Fruit fly (Drosophila melanogaster) whole organism, prepupa: ENCODE results near the gene CG14445.

Experiments used
- Blimp-1 ChIP-seq: fragments of 200-800 bp; sonication (Bioruptor generic); optimal IDR thresholded peaks from 3 replicates; lab custom pipeline; 2017; ENCODE audit warnings: missing biosample characterization, missing genetic modification characterization, mild to moderate bottlenecking, moderate library complexity, missing genetic modification reagents
- CG10631 ChIP-seq: fragments of 200-800 bp; sonication (Bioruptor generic); optimal IDR thresholded peaks from 2 replicates; lab custom pipeline; 2016; ENCODE audit warnings: missing biosample characterization, missing genetic modification characterization
- CG10669 ChIP-seq: fragments of 200-800 bp; sonication (Bioruptor generic); optimal IDR thresholded peaks from 3 replicates; lab custom pipeline; 2018; ENCODE audit warnings: missing biosample characterization, mild to moderate bottlenecking, missing genetic modification characterization, moderate library complexity
- CG11294 ChIP-seq: fragments of 200-800 bp; sonication (Bioruptor generic); IDR thresholded peaks from 2 replicates; pipeline ENCODE4 v1.3.6; 2022; ENCODE audit warnings: missing biosample characterization, missing genetic modification characterization
- CG11902 ChIP-seq: fragments of 200-800 bp; sonication (Bioruptor generic); optimal IDR thresholded peaks from 3 replicates; lab custom pipeline; 2016; ENCODE audit warnings: missing biosample characterization, missing genetic modification characterization
- CG15336 ChIP-seq: fragments of 200-800 bp; sonication (Bioruptor generic); IDR thresholded peaks from 2 replicates; pipeline ENCODE4 v1.3.6; 2022; ENCODE audit warnings: missing biosample characterization, missing genetic modification characterization
- CG1621 ChIP-seq: fragments of 200-800 bp; sonication (Bioruptor generic); optimal IDR thresholded peaks from 3 replicates; lab custom pipeline; 2018; ENCODE audit warnings: missing biosample characterization, mild to moderate bottlenecking, missing genetic modification characterization
- CG32006 ChIP-seq: fragments of 200-800 bp; sonication (Bioruptor generic); optimal IDR thresholded peaks from 3 replicates; lab custom pipeline; 2017; ENCODE audit warnings: missing biosample characterization, mild to moderate bottlenecking, missing genetic modification characterization
- CG3919 ChIP-seq: fragments of 200-800 bp; sonication (Bioruptor generic); optimal IDR thresholded peaks from 3 replicates; lab custom pipeline; 2016; ENCODE audit warnings: missing biosample characterization, missing genetic modification characterization
- CG4318 ChIP-seq: fragments of 200-800 bp; sonication (Bioruptor generic); optimal IDR thresholded peaks from 3 replicates; lab custom pipeline; 2017; ENCODE audit warnings: missing biosample characterization, mild to moderate bottlenecking, missing genetic modification characterization
- CG6163 ChIP-seq: fragments of 200-800 bp; sonication (Bioruptor generic); IDR thresholded peaks from 3 replicates; pipeline ENCODE4 v1.3.6; 2022; ENCODE audit warnings: missing biosample characterization, missing genetic modification characterization
- CG6276 ChIP-seq: fragments of 200-800 bp; sonication (Bioruptor generic); optimal IDR thresholded peaks from 2 replicates; lab custom pipeline; 2017; ENCODE audit warnings: missing biosample characterization, mild to moderate bottlenecking, missing genetic modification characterization
- CG6854 ChIP-seq: fragments of 200-800 bp; sonication (Bioruptor generic); optimal IDR thresholded peaks from 2 replicates; lab custom pipeline; 2017; ENCODE audit warnings: missing biosample characterization, mild to moderate bottlenecking, missing genetic modification characterization
- CG7368 ChIP-seq: fragments of 200-800 bp; sonication (Bioruptor generic); optimal IDR thresholded peaks from 3 replicates; lab custom pipeline; 2016; ENCODE audit warnings: missing biosample characterization, missing genetic modification characterization
- CG8319 ChIP-seq: fragments of 200-800 bp; sonication (Bioruptor generic); optimal IDR thresholded peaks from 3 replicates; lab custom pipeline; 2016; ENCODE audit warnings: missing biosample characterization, missing genetic modification characterization
- CG8632 ChIP-seq: fragments of 200-800 bp; sonication (Bioruptor generic); optimal IDR thresholded peaks from 3 replicates; lab custom pipeline; 2016; ENCODE audit warnings: missing biosample characterization, missing genetic modification characterization
- Eip78C ChIP-seq: fragments of 200-800 bp; sonication (Bioruptor generic); peaks from one replicate; lab custom pipeline; 2016; ENCODE audit warnings: missing biosample characterization, missing genetic modification characterization
- Eip93F ChIP-seq: fragments of 200-800 bp; sonication (Bioruptor generic); optimal IDR thresholded peaks from 2 replicates; lab custom pipeline; 2016; ENCODE audit warnings: missing biosample characterization, mild to moderate bottlenecking, missing genetic modification characterization
- Ets96B ChIP-seq: fragments of 200-800 bp; optimal IDR thresholded peaks from 2 replicates; lab custom pipeline; 2019; ENCODE audit warnings: missing biosample characterization, mild to moderate bottlenecking, missing genetic modification characterization, moderate library complexity
- Gug ChIP-seq: fragments of 200-800 bp; sonication (Bioruptor generic); IDR thresholded peaks from 2 replicates; pipeline ENCODE4 v1.3.6; 2022; ENCODE audit warnings: missing biosample characterization, missing genetic modification characterization
- Hr38 ChIP-seq: sonication (Bioruptor generic); optimal IDR thresholded peaks from 2 replicates; lab custom pipeline; 2016; ENCODE audit warnings: missing biosample characterization, missing genetic modification characterization
- Hr39 ChIP-seq: fragments of 200-800 bp; sonication (Bioruptor generic); optimal IDR thresholded peaks from 2 replicates; lab custom pipeline; 2016; ENCODE audit warnings: missing biosample characterization, missing genetic modification characterization
- Hr4 ChIP-seq: fragments of 200-800 bp; sonication (Bioruptor generic); optimal IDR thresholded peaks from 3 replicates; lab custom pipeline; 2016; ENCODE audit warnings: missing biosample characterization, missing genetic modification characterization
- Lpt ChIP-seq: fragments of 200-800 bp; sonication (Bioruptor generic); optimal IDR thresholded peaks from 3 replicates; lab custom pipeline; 2016; ENCODE audit warnings: missing biosample characterization, missing genetic modification characterization
- OdsH ChIP-seq: fragments of 200-800 bp; sonication (Bioruptor generic); optimal IDR thresholded peaks from 3 replicates; lab custom pipeline; 2016; ENCODE audit warnings: missing biosample characterization, missing genetic modification characterization
- Smox ChIP-seq: fragments of 200-800 bp; sonication (Bioruptor generic); optimal IDR thresholded peaks from 3 replicates; lab custom pipeline; 2016; ENCODE audit warnings: missing biosample characterization, missing genetic modification characterization
- Sox14 ChIP-seq: fragments of 200-800 bp; sonication (Bioruptor generic); optimal IDR thresholded peaks from 3 replicates; lab custom pipeline; 2016; ENCODE audit warnings: missing biosample characterization, missing genetic modification characterization
- Sox15 ChIP-seq: fragments of 200-800 bp; sonication (Bioruptor generic); optimal IDR thresholded peaks from 3 replicates; lab custom pipeline; 2016; ENCODE audit warnings: missing biosample characterization, missing genetic modification characterization
- achi ChIP-seq: fragments of 200-800 bp; sonication (Bioruptor generic); optimal IDR thresholded peaks from 3 replicates; lab custom pipeline; 2016; ENCODE audit warnings: missing biosample characterization, missing genetic modification characterization
- acj6 ChIP-seq: fragments of 200-800 bp; sonication (Bioruptor generic); optimal IDR thresholded peaks from 3 replicates; lab custom pipeline; 2016; ENCODE audit warnings: missing biosample characterization, missing genetic modification characterization
- cyc ChIP-seq: fragments of 200-800 bp; sonication (Bioruptor generic); optimal IDR thresholded peaks from 3 replicates; lab custom pipeline; 2016; ENCODE audit warnings: missing biosample characterization, missing genetic modification characterization
- dsx ChIP-seq: fragments of 200-800 bp; optimal IDR thresholded peaks from 3 replicates; lab custom pipeline; 2019; ENCODE audit warnings: missing biosample characterization, mild to moderate bottlenecking, missing genetic modification characterization, moderate library complexity; ENCODE audit not compliant: poor library complexity, severe bottlenecking
- eg ChIP-seq: fragments of 200-800 bp; sonication (Bioruptor generic); IDR thresholded peaks from 3 replicates; pipeline ENCODE4 v1.3.6; 2022; ENCODE audit warnings: missing biosample characterization, missing genetic modification characterization
- esn ChIP-seq: fragments of 200-800 bp; sonication (Bioruptor generic); optimal IDR thresholded peaks from 2 replicates; lab custom pipeline; 2016; ENCODE audit warnings: missing biosample characterization, mild to moderate bottlenecking, missing genetic modification characterization, moderate library complexity
- fd59A ChIP-seq: fragments of 200-800 bp; sonication (Bioruptor generic); optimal IDR thresholded peaks from 2 replicates; lab custom pipeline; 2017; ENCODE audit warnings: missing biosample characterization, mild to moderate bottlenecking, missing genetic modification characterization, missing genetic modification reagents
- fd85E ChIP-seq: fragments of 200-800 bp; sonication (Bioruptor generic); optimal IDR thresholded peaks from 3 replicates; lab custom pipeline; 2016; ENCODE audit warnings: missing biosample characterization, missing genetic modification characterization
- fkh ChIP-seq: fragments of 200-800 bp; sonication (Bioruptor generic); optimal IDR thresholded peaks from 3 replicates; lab custom pipeline; 2017; ENCODE audit warnings: missing biosample characterization, mild to moderate bottlenecking, missing genetic modification characterization, moderate library complexity
- lz ChIP-seq: fragments of 200-800 bp; sonication (Bioruptor generic); optimal IDR thresholded peaks from 3 replicates; lab custom pipeline; 2016; ENCODE audit warnings: missing biosample characterization, missing genetic modification characterization
- pdm3 ChIP-seq: fragments of 200-800 bp; sonication (Bioruptor generic); optimal IDR thresholded peaks from 3 replicates; lab custom pipeline; 2016; ENCODE audit warnings: missing biosample characterization, missing genetic modification characterization
- salr ChIP-seq, 2 experiments: fragments of 200-800 bp; sonication (Bioruptor generic); optimal IDR thresholded peaks; 3 replicates each; lab custom pipeline; 2016 to 2018; ENCODE audit warnings: missing biosample characterization in 2 of 2, missing genetic modification characterization in 2 of 2, mild to moderate bottlenecking in 1 of 2
- spab ChIP-seq: fragments of 200-800 bp; sonication (Bioruptor generic); optimal IDR thresholded peaks from 2 replicates; lab custom pipeline; 2017; ENCODE audit warnings: missing biosample characterization, mild to moderate bottlenecking, missing genetic modification characterization, missing genetic modification reagents
- ss ChIP-seq, 2 experiments: fragments of 200-800 bp; sonication (Bioruptor generic); optimal IDR thresholded peaks; 2 replicates in 1 of 2; 3 replicates in 1 of 2; lab custom pipeline; 2017 to 2018; ENCODE audit warnings: mild to moderate bottlenecking in 2 of 2, missing biosample characterization in 2 of 2, missing genetic modification characterization in 2 of 2, moderate library complexity in 1 of 2
- svp ChIP-seq: fragments of 200-800 bp; sonication (Bioruptor generic); peaks from one replicate; lab custom pipeline; 2016; ENCODE audit warnings: missing biosample characterization, missing genetic modification characterization
- vri ChIP-seq: fragments of 200-800 bp; sonication (Bioruptor generic); optimal IDR thresholded peaks from 3 replicates; lab custom pipeline; 2016; ENCODE audit warnings: missing biosample characterization, mild to moderate bottlenecking, missing genetic modification characterization

CG14445 gene

DNA sequence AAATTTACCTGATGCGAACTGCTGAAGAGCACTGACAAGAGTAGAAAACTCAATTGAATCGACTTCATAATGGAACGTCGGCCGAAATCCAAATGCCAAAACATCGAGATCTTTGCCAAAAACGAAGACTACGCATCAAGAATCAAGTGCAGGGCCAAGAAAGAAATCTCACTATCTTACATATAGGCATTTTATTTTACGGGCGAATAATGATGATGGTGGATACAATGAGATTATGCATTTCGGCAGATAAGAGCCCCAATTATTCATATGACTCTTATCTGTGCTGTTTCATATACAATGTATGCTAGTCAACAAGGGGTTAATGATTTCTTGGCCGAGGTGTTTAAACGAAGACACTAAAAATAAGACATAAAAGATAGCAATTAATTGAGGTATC lies 17.9 kb upstream of the CG14445 start, which contains the start of gene Btnd:
Btnd (minus strand) TSS at position 101 of the 400 bp plus-strand sequence.
- TF ChIP-seq CG8319 (GFP tag; lab: Kevin White, UChicago) (no peak), pdm3 (GFP tag; lab: Kevin White, UChicago) (no peak), Blimp-1 (GFP tag; lab: Kevin White, UChicago) (no peak), CG1621 (tag; lab: Kevin White, UChicago) (no peak), CG3919 (no peak), lz (GFP tag; lab: Kevin White, UChicago) (no peak), CG6276 (GFP tag; lab: Kevin White, UChicago) (no peak), Eip93F (GFP tag; lab: Kevin White, UChicago) (no peak), salr (GFP tag; optimal IDR thresholded peaks at IDR 0.05; lab: Kevin White, UChicago) (no peak), fd85E (GFP tag; lab: Kevin White, UChicago) (no peak), fkh (no peak)

DNA sequence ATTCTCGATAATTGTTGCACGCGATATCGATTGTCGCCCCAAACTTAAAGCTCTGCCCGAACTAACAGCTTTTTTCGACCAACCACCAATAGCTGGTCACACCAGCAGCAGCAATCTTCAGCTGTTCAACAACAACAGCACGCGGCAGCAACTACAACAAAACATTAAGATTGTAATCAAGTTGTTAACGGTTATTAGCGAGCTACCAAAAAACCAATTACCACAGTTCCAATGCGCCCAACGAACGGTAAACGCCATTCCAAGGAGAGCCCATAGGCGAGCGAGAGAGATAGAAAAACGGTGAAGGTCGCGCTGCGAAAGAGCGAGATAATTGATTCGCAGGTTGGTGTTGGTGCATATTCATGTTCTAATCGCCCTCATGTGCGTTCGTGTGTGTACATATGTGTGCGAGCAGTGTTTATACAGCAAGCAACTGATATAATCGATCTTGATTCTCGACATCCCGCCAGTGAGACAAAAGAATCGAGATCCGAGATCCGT lies 17.2 kb upstream of the CG14445 start, which contains the start of gene Efr:
Efr (plus strand) TSS at position 113 of the 501 bp plus-strand sequence.
- TF ChIP-seq Eip78C (no peak), CG10631 (GFP tag; lab: Kevin White, UChicago) (no peak), dsx (peak; percentile 11), CG4318 (GFP tag; lab: Kevin White, UChicago) (no peak), vri (GFP tag; lab: Kevin White, UChicago) (no peak), CG15336 (GFP tag; lab: Robert Waterston, UW) (no peak), fd59A (GFP tag; lab: Kevin White, UChicago) (no peak), fkh (peak; percentile 79), achi (GFP tag; lab: Kevin White, UChicago) (no peak)

DNA sequence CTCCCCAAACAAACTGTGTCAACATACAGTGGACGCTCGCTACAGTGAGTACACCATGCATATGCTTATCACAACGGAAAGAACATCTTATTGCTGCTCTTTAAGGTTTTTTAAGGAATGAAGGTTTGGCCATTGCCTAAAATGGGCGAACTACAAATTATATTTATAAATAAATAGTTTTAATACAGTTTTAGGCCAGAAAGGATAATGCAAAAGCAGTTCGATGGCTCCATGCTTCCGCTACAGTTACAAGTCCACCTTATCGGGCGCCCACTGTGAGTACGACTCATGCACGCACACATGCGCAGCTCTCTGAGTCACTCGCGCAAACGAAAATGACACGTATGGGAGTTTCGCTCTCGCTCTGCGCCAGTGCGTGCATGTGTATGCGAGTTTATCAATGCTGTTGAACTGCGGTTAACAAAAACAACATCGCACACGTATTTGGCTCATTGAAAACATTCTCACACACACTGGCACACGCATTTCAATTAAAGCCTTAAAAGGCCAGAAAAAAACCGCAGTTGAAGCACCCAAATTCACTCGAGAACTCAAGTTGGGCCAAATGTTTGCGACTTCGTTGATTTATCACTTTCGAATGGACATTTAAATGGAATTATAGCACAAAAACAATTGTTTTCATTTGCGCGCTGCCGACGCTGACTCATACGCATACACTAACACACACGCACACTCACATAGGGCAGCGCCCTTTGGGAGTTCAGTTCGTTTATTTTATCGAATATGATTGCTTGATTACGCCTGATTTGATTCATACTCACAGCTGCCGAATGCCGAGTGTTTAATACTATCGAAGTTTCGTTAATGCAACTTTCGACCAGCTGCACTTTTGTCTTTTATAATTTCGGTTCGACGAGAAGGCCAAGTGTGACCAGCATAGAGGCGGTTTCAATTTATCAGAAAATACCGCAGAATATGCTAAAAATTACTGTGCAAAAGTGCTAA lies 12.6 kb upstream of the CG14445 start, which contains the start of gene sqh:
sqh (minus strand) TSS at position 916 of the 966 bp plus-strand sequence.
- TF ChIP-seq CG8632 (GFP tag; lab: Kevin White, UChicago) (peak; percentile 80), spab (GFP tag; lab: Kevin White, UChicago) (peak; percentile 69), CG6854 (GFP tag; lab: Kevin White, UChicago) (peak; percentile 56), Sox14 (GFP tag; lab: Kevin White, UChicago) (peak; percentile 88), Hr38 (GFP tag; lab: Kevin White, UChicago) (no peak), fd59A (GFP tag; lab: Kevin White, UChicago) (peak; percentile 86), salr (GFP tag; optimal IDR thresholded peaks at IDR 0.05; lab: Kevin White, UChicago) (peak; percentile 69 to 75), CG11294 (GFP tag; lab: Robert Waterston, UW) (peak; percentile 84), CG11902 (GFP tag; lab: Kevin White, UChicago) (peak; percentile 65), Gug (GFP tag; lab: Robert Waterston, UW) (peak; percentile 89), ss (GFP tag; optimal IDR thresholded peaks at IDR 0.05; lab: Kevin White, UChicago) (peak; percentile 82 to 91), CG4318 (GFP tag; lab: Kevin White, UChicago) (peak; percentile 83), CG32006 (GFP tag; lab: Kevin White, UChicago) (peak; percentile 93), Eip78C (peak; percentile 97), eg (GFP tag; lab: Robert Waterston, UW) (peak; percentile 91), CG10669 (GFP tag; lab: Kevin White, UChicago) (peak; percentile 83), CG6163 (GFP tag; lab: Robert Waterston, UW) (peak; percentile 87), CG15336 (GFP tag; lab: Robert Waterston, UW) (peak; percentile 94), OdsH (GFP tag; lab: Kevin White, UChicago) (peak; percentile 93), CG6276 (GFP tag; lab: Kevin White, UChicago) (peak; percentile 81), Hr4 (GFP tag; lab: Kevin White, UChicago) (peak; percentile 87), Ets96B (tag; lab: Kevin White, UChicago) (peak; percentile 77), Sox15 (GFP tag; lab: Kevin White, UChicago) (peak; percentile 80), Smox (GFP tag; lab: Kevin White, UChicago) (peak; percentile 82), svp (GFP tag; lab: Kevin White, UChicago) (peak; percentile 92), CG7368 (peak; percentile 77), acj6 (GFP tag; lab: Kevin White, UChicago) (peak; percentile 90), CG3919 (peak; percentile 71), Hr39 (GFP tag; lab: Kevin White, UChicago) (peak; percentile 76), Lpt (GFP tag; lab: Kevin White, UChicago) (peak; percentile 84), lz (GFP tag; lab: Kevin White, UChicago) (peak; percentile 85), cyc (GFP tag; lab: Kevin White, UChicago) (peak; percentile 75), CG1621 (tag; lab: Kevin White, UChicago) (peak; percentile 76), esn (GFP tag; lab: Kevin White, UChicago) (peak; percentile 89)
